Worm (Caenorhabditis elegans) whole organism, L1 larva: ENCODE results near the gene T14B4.1.

Source experiments
- C04F5.9 ChIP-seq: sonication (generic microtip); optimal IDR thresholded peaks from 2 replicates; lab custom pipeline; 2016; ENCODE audit warnings: missing genetic modification characterization, missing compliant biosample characterization
- C16A3.4 ChIP-seq: fragments of 150-350 bp; optimal IDR thresholded peaks from 2 replicates; lab custom pipeline; 2014; ENCODE audit warnings: missing biosample characterization, missing genetic modification characterization
- C34B4.2 ChIP-seq: sonication (generic microtip); optimal IDR thresholded peaks from 2 replicates; lab custom pipeline; 2017; ENCODE audit warnings: mild to moderate bottlenecking, missing genetic modification characterization, missing compliant biosample characterization
- alr-1 ChIP-seq: fragments of 200-800 bp; sonication (Bioruptor generic); optimal IDR thresholded peaks from 2 replicates; lab custom pipeline; 2018; ENCODE audit warnings: borderline replicate concordance, mild to moderate bottlenecking, missing genetic modification characterization, missing compliant biosample characterization
- aly-2 ChIP-seq: fragments of 150-350 bp; optimal IDR thresholded peaks from 2 replicates; lab custom pipeline; 2014; ENCODE audit warnings: missing biosample characterization, missing genetic modification characterization
- ceh-8 ChIP-seq: fragments of 200-800 bp; sonication (Bioruptor generic); optimal IDR thresholded peaks from 2 replicates; lab custom pipeline; 2018; ENCODE audit warnings: mild to moderate bottlenecking, missing genetic modification characterization, moderate library complexity, missing compliant biosample characterization
- ceh-82 ChIP-seq, 3 experiments: fragments of 150-350 bp in 1 of 3; sonication (generic microtip) in 2 of 3; optimal IDR thresholded peaks; 2 replicates each; lab custom pipeline; 2014 to 2017; ENCODE audit warnings: missing biosample characterization in 3 of 3, missing genetic modification characterization in 3 of 3
- ceh-90 ChIP-seq: sonication (generic microtip); optimal IDR thresholded peaks from 2 replicates; lab custom pipeline; 2016; ENCODE audit warnings: missing genetic modification characterization, missing compliant biosample characterization
- dsc-1 ChIP-seq: sonication (generic microtip); optimal IDR thresholded peaks from 2 replicates; lab custom pipeline; 2016; ENCODE audit warnings: mild to moderate bottlenecking, missing genetic modification characterization, missing compliant biosample characterization
- efl-3 ChIP-seq: fragments of 200-800 bp; sonication (Bioruptor generic); optimal IDR thresholded peaks from 2 replicates; lab custom pipeline; 2018; ENCODE audit warnings: mild to moderate bottlenecking, missing genetic modification characterization, missing compliant biosample characterization
- elt-2 ChIP-seq: sonication (generic microtip); optimal IDR thresholded peaks from 2 replicates; lab custom pipeline; 2016; ENCODE audit warnings: missing genetic modification characterization, mild to moderate bottlenecking, inconsistent platforms, missing compliant biosample characterization, missing genetic modification reagents
- ets-5 ChIP-seq: fragments of 200-800 bp; sonication (Bioruptor generic); IDR thresholded peaks from 2 replicates; pipeline ENCODE4 v1.3.6; 2022; ENCODE audit warnings: missing genetic modification characterization, missing compliant biosample characterization
- fos-1 ChIP-seq: fragments of 150-350 bp; optimal IDR thresholded peaks from 2 replicates; lab custom pipeline; 2014; ENCODE audit warnings: missing biosample characterization, missing genetic modification characterization
- hlh-17 ChIP-seq: fragments of 200-800 bp; sonication (Bioruptor generic); optimal IDR thresholded peaks from 2 replicates; lab custom pipeline; 2018; ENCODE audit warnings: missing genetic modification characterization, mild to moderate bottlenecking, missing compliant biosample characterization, moderate library complexity, borderline replicate concordance
- irx-1 ChIP-seq: sonication (generic microtip); optimal IDR thresholded peaks from 2 replicates; lab custom pipeline; 2016; ENCODE audit warnings: missing genetic modification characterization, missing compliant biosample characterization
- isw-1 ChIP-seq: fragments of 200-800 bp; sonication (Bioruptor generic); IDR thresholded peaks from 2 replicates; pipeline ENCODE4 v1.3.6; 2022; ENCODE audit warnings: missing genetic modification characterization, missing compliant biosample characterization
- lin-13 ChIP-seq: fragments of 150-350 bp; optimal IDR thresholded peaks from 2 replicates; lab custom pipeline; 2014; ENCODE audit warnings: missing biosample characterization, missing genetic modification reagents, missing genetic modification characterization
- lin-15B ChIP-seq: fragments of 150-350 bp; sonication (generic microtip); optimal IDR thresholded peaks from 3 replicates; lab custom pipeline; 2014; ENCODE audit warnings: missing biosample characterization, missing genetic modification characterization
- lin-35 ChIP-seq, 2 experiments: fragments of 150-350 bp; optimal IDR thresholded peaks; 2 replicates each; lab custom pipeline; 2014; ENCODE audit warnings: missing biosample characterization in 2 of 2, missing genetic modification characterization in 2 of 2, missing genetic modification reagents in 2 of 2
- lin-39 ChIP-seq: fragments of 150-350 bp; optimal IDR thresholded peaks from 2 replicates; lab custom pipeline; 2014; ENCODE audit warnings: missing biosample characterization, missing genetic modification reagents, missing genetic modification characterization
- lir-3 ChIP-seq: sonication (generic microtip); optimal IDR thresholded peaks from 2 replicates; lab custom pipeline; 2016; ENCODE audit warnings: mild to moderate bottlenecking, missing genetic modification characterization, moderate library complexity, missing compliant biosample characterization; ENCODE audit not compliant: poor library complexity
- lsy-2 ChIP-seq, 2 experiments: fragments of 150-350 bp; optimal IDR thresholded peaks; 2 replicates each; lab custom pipeline; 2014; ENCODE audit warnings: missing biosample characterization in 2 of 2, missing genetic modification characterization in 2 of 2
- mab-9 ChIP-seq: fragments of 200-800 bp; sonication (Bioruptor generic); IDR thresholded peaks from 2 replicates; pipeline ENCODE4 v1.3.6; 2022; ENCODE audit warnings: missing genetic modification reagents, missing genetic modification characterization, missing compliant biosample characterization
- mdl-1 ChIP-seq, 2 experiments: fragments of 150-350 bp; optimal IDR thresholded peaks; 2 replicates each; lab custom pipeline; 2014 to 2017; ENCODE audit warnings: missing biosample characterization in 2 of 2, missing genetic modification characterization in 2 of 2, inconsistent platforms in 1 of 2
- mef-2 ChIP-seq: fragments of 150-350 bp; optimal IDR thresholded peaks from 2 replicates; lab custom pipeline; 2014; ENCODE audit warnings: missing biosample characterization, missing genetic modification characterization
- mep-1 ChIP-seq: fragments of 150-350 bp; optimal IDR thresholded peaks from 2 replicates; lab custom pipeline; 2014; ENCODE audit warnings: missing biosample characterization, missing genetic modification characterization
- nhr-11 ChIP-seq: fragments of 150-350 bp; optimal IDR thresholded peaks from 2 replicates; lab custom pipeline; 2014; ENCODE audit warnings: missing biosample characterization, missing genetic modification characterization
- nhr-19 ChIP-seq: fragments of 200-800 bp; sonication (Bioruptor generic); conservative IDR thresholded peaks from 2 replicates; pipeline ENCODE4 v1.3.6; 2022; ENCODE audit warnings: missing genetic modification characterization, missing compliant biosample characterization
- nhr-20 ChIP-seq: sonication (generic microtip); optimal IDR thresholded peaks from 2 replicates; lab custom pipeline; 2016; ENCODE audit warnings: mild to moderate bottlenecking, missing genetic modification characterization, missing compliant biosample characterization
- nhr-237 ChIP-seq: fragments of 150-350 bp; optimal IDR thresholded peaks from 2 replicates; lab custom pipeline; 2014; ENCODE audit warnings: missing biosample characterization, missing genetic modification characterization
- nhr-47 ChIP-seq: sonication (generic microtip); optimal IDR thresholded peaks from 2 replicates; lab custom pipeline; 2016; ENCODE audit warnings: mild to moderate bottlenecking, missing genetic modification characterization, moderate library complexity, missing compliant biosample characterization
- nhr-76 ChIP-seq: sonication (generic microtip); optimal IDR thresholded peaks from 2 replicates; lab custom pipeline; 2017; ENCODE audit warnings: missing biosample characterization, missing genetic modification characterization
- nhr-77 ChIP-seq: fragments of 150-350 bp; optimal IDR thresholded peaks from 2 replicates; lab custom pipeline; 2014; ENCODE audit warnings: missing biosample characterization, missing genetic modification characterization
- nhr-84 ChIP-seq: sonication (generic microtip); optimal IDR thresholded peaks from 2 replicates; lab custom pipeline; 2017; ENCODE audit warnings: missing biosample characterization, missing genetic modification characterization
- nhr-85 ChIP-seq: sonication (generic microtip); peaks from one replicate; lab custom pipeline; 2016; ENCODE audit warnings: missing genetic modification characterization, inconsistent platforms, missing compliant biosample characterization
- nhr-90 ChIP-seq: sonication (generic microtip); optimal IDR thresholded peaks from 2 replicates; lab custom pipeline; 2016; ENCODE audit warnings: mild to moderate bottlenecking, missing genetic modification characterization, missing compliant biosample characterization; ENCODE audit not compliant: poor library complexity
- pag-3 ChIP-seq: sonication (generic microtip); optimal IDR thresholded peaks from 2 replicates; lab custom pipeline; 2017; ENCODE audit warnings: missing genetic modification characterization, mild to moderate bottlenecking, missing compliant biosample characterization, antibody characterized with exemption, borderline replicate concordance; ENCODE audit not compliant: insufficient read depth
- pax-3 ChIP-seq: fragments of 200-800 bp; sonication (Bioruptor generic); optimal IDR thresholded peaks from 2 replicates; lab custom pipeline; 2018; ENCODE audit warnings: mild to moderate bottlenecking, missing genetic modification characterization, moderate library complexity, missing compliant biosample characterization
- snu-23 ChIP-seq: sonication (generic microtip); optimal IDR thresholded peaks from 2 replicates; lab custom pipeline; 2016; ENCODE audit warnings: missing genetic modification characterization, missing compliant biosample characterization
- sptf-1 ChIP-seq: fragments of 150-350 bp; optimal IDR thresholded peaks from 2 replicates; lab custom pipeline; 2014; ENCODE audit warnings: missing biosample characterization, missing genetic modification characterization
- sup-37 ChIP-seq: fragments of 200-800 bp; sonication (Bioruptor generic); optimal IDR thresholded peaks from 2 replicates; lab custom pipeline; 2018; ENCODE audit warnings: mild to moderate bottlenecking, missing genetic modification characterization, missing compliant biosample characterization
- swsn-7 ChIP-seq: sonication (generic microtip); optimal IDR thresholded peaks from 2 replicates; lab custom pipeline; 2016; ENCODE audit warnings: missing genetic modification characterization, missing compliant biosample characterization
- tbx-2 ChIP-seq: sonication (generic microtip); optimal IDR thresholded peaks from 2 replicates; lab custom pipeline; 2016; ENCODE audit warnings: missing genetic modification characterization, missing compliant biosample characterization
- tlp-1 ChIP-seq: fragments of 150-350 bp; optimal IDR thresholded peaks from 2 replicates; lab custom pipeline; 2014; ENCODE audit warnings: missing biosample characterization, missing genetic modification characterization
- unc-130 ChIP-seq: fragments of 150-350 bp; optimal IDR thresholded peaks from 2 replicates; lab custom pipeline; 2017; ENCODE audit warnings: missing biosample characterization, missing genetic modification characterization, inconsistent platforms
- unc-62 ChIP-seq: fragments of 150-350 bp; optimal IDR thresholded peaks from 2 replicates; lab custom pipeline; 2014; ENCODE audit warnings: missing biosample characterization, missing genetic modification reagents, missing genetic modification characterization
- unc-86 ChIP-seq: sonication (generic microtip); optimal IDR thresholded peaks from 2 replicates; lab custom pipeline; 2016; ENCODE audit warnings: missing genetic modification characterization, missing compliant biosample characterization
- unc-98 ChIP-seq: fragments of 200-800 bp; sonication (Bioruptor generic); IDR thresholded peaks from 2 replicates; pipeline ENCODE4 v1.3.6; 2022; ENCODE audit warnings: missing genetic modification characterization, missing compliant biosample characterization
- vab-15 ChIP-seq: sonication (generic microtip); optimal IDR thresholded peaks from 2 replicates; lab custom pipeline; 2017; ENCODE audit warnings: missing genotype, mild to moderate bottlenecking, missing genetic modification characterization, missing compliant biosample characterization
- ztf-11 ChIP-seq, 2 experiments: sonication (generic microtip); optimal IDR thresholded peaks; 2 replicates each; lab custom pipeline; 2016 to 2017; ENCODE audit warnings: missing genetic modification characterization in 2 of 2, missing biosample characterization in 1 of 2, missing compliant biosample characterization in 1 of 2

T14B4.1 gene

ce11 chrII:6734674-6735073, 2.0 kb upstream of the T14B4.1 start, which contains the start of gene T14B4.3 (continued):
- no peak for TF ChIP-seq unc-98 (GFP tag; lab: Robert Waterston, UW)
- peak; percentile 61 for TF ChIP-seq nhr-47 (tag; lab: Kevin White, UChicago)
- TF ChIP-seq elt-2 (tag; lab: Kevin White, UChicago): no peak
- peak; percentile 78 for TF ChIP-seq lin-15B (tag; lab: Kevin White, UChicago)
- peak; percentile 77 for TF ChIP-seq lir-3
- peak; percentile 20 for TF ChIP-seq vab-15 (tag; lab: Kevin White, UChicago)
- TF ChIP-seq ceh-8 (GFP tag; lab: Kevin White, UChicago): no peak
- peak in 1 of 2 experiments; percentile 35 for TF ChIP-seq mdl-1 (tag; optimal IDR thresholded peaks at IDR 0.05; lab: Kevin White, UChicago)
- peak; percentile 57 to 85 for TF ChIP-seq lin-35 (GFP tag; optimal IDR thresholded peaks at IDR 0.05; lab: Kevin White, UChicago)
- TF ChIP-seq ets-5 (GFP tag; lab: Robert Waterston, UW): no peak
- no peak for TF ChIP-seq lin-39 (tag; lab: Kevin White, UChicago)
- no peak for TF ChIP-seq C34B4.2 (tag; lab: Kevin White, UChicago)
- TF ChIP-seq lsy-2 (tag; optimal IDR thresholded peaks at IDR 0.05; lab: Kevin White, UChicago): peak; percentile 68 to 88
- no peak for TF ChIP-seq sptf-1 (tag; lab: Kevin White, UChicago)
- peak; percentile 59 for TF ChIP-seq lin-13
- peak; percentile 57 for TF ChIP-seq mep-1 (tag; lab: Kevin White, UChicago)
- TF ChIP-seq fos-1 (tag; lab: Kevin White, UChicago): no peak
- no peak for TF ChIP-seq ceh-90 (tag; lab: Kevin White, UChicago)
- TF ChIP-seq tbx-2: peak; percentile 54
- TF ChIP-seq hlh-17 (GFP tag; lab: Kevin White, UChicago): no peak
- TF ChIP-seq nhr-90 (tag; lab: Kevin White, UChicago): peak; percentile 59
- no peak for TF ChIP-seq efl-3
- TF ChIP-seq nhr-76 (tag; lab: Kevin White, UChicago): no peak
- peak in 1 of 2 experiments; percentile 67 for TF ChIP-seq ztf-11 (tag; optimal IDR thresholded peaks at IDR 0.05; lab: Kevin White, UChicago)
- TF ChIP-seq pag-3 (tag; lab: Kevin White, UChicago): no peak
- no peak for TF ChIP-seq mef-2 (tag; lab: Kevin White, UChicago)
- TF ChIP-seq nhr-237 (tag; lab: Kevin White, UChicago): peak; percentile 6
- no peak for TF ChIP-seq nhr-84 (tag; lab: Kevin White, UChicago)
- TF ChIP-seq nhr-77 (tag; lab: Kevin White, UChicago): peak; percentile 28
- no peak for TF ChIP-seq irx-1
- peak; percentile 45 for TF ChIP-seq swsn-7 (tag; lab: Kevin White, UChicago)
- no peak for TF ChIP-seq aly-2
- no peak for TF ChIP-seq mab-9 (GFP tag; lab: Robert Waterston, UW)
- TF ChIP-seq nhr-20 (tag; lab: Kevin White, UChicago): peak; percentile 57
- TF ChIP-seq nhr-85: peak; percentile 43
- TF ChIP-seq dsc-1 (tag; lab: Kevin White, UChicago): peak; percentile 15
- peak in 2 of 3 experiments; percentile 41 to 64 for TF ChIP-seq ceh-82 (tag; optimal IDR thresholded peaks at IDR 0.05; lab: Kevin White, UChicago)
- peak; percentile 31; the same call in 1 of the 2 replicates for TF ChIP-seq nhr-19 (GFP tag; lab: Robert Waterston, UW)
- TF ChIP-seq unc-86: peak; percentile 14
- TF ChIP-seq C16A3.4 (tag; lab: Kevin White, UChicago): peak; percentile 83
- TF ChIP-seq tlp-1 (tag; lab: Kevin White, UChicago): no peak
- no peak for TF ChIP-seq alr-1
- no peak for TF ChIP-seq sup-37 (GFP tag; lab: Kevin White, UChicago)
- TF ChIP-seq isw-1 (GFP tag; lab: Robert Waterston, UW): peak; percentile 32
- TF ChIP-seq unc-62 (GFP tag; lab: Kevin White, UChicago): no peak
- no peak for TF ChIP-seq nhr-11 (tag; lab: Kevin White, UChicago)
- no peak for TF ChIP-seq unc-130 (tag; lab: Kevin White, UChicago)
- TF ChIP-seq C04F5.9 (tag; lab: Kevin White, UChicago): peak; percentile 4
- peak; percentile 52 for TF ChIP-seq pax-3 (tag; lab: Kevin White, UChicago)
- peak; percentile 60 for TF ChIP-seq snu-23 (GFP tag; lab: Kevin White, UChicago)
